Fruit fly (Drosophila melanogaster): ENCODE data around the gene Stt3A.

Stt3A gene

dm6 chrX:21053099-21053715, 530 bp downstream of the Stt3A start (continued):
- TF ChIP-seq lbe (GFP tag; optimal IDR thresholded peaks at IDR 0.05) (peak; percentile 50), odd (GFP tag; optimal IDR thresholded peaks at IDR 0.05) (peak; percentile 83), luna (GFP tag; optimal IDR thresholded peaks at IDR 0.05) (peak; percentile 48), Xbp1 (GFP tag; optimal IDR thresholded peaks at IDR 0.05) (peak; percentile 73), Sry-δ (GFP tag; optimal IDR thresholded peaks at IDR 0.05) (peak; percentile 96), CG8281 (tag; optimal IDR thresholded peaks at IDR 0.05) (peak; percentile 21), da (GFP tag; optimal IDR thresholded peaks at IDR 0.05) (no peak), dati (GFP tag; IDR thresholded peaks at IDR 0.05) (peak; percentile 63), cas (GFP tag; IDR thresholded peaks at IDR 0.05) (peak; percentile 34; the same call in 1 of the 2 replicates), pros (GFP tag; optimal IDR thresholded peaks at IDR 0.05) (no peak), otp (GFP tag; IDR thresholded peaks at IDR 0.05) (peak; percentile 88), nau (GFP tag; optimal IDR thresholded peaks at IDR 0.05) (peak; percentile 84), Atf6 (GFP tag; IDR thresholded peaks at IDR 0.05) (peak; percentile 61; the same call in 1 of the 2 replicates), CG32767 (GFP tag; IDR thresholded peaks at IDR 0.05) (peak; percentile 37; the same call in 1 of the 2 replicates), tna (GFP tag; IDR thresholded peaks at IDR 0.05; ENCODE audit: partially characterized antibody) (peak; percentile 66), lab (GFP tag; optimal IDR thresholded peaks at IDR 0.05) (peak; percentile 89), Med (GFP tag) (peak; percentile 97), eve (GFP tag; optimal IDR thresholded peaks at IDR 0.05) (no peak), Hand (GFP tag; optimal IDR thresholded peaks at IDR 0.05) (peak; percentile 66), Tbp (GFP tag; optimal IDR thresholded peaks at IDR 0.05) (no peak), cg (GFP tag; optimal IDR thresholded peaks at IDR 0.05) (no peak), CG10321 (GFP tag; IDR thresholded peaks at IDR 0.05) (0 out of 2 replicates have a peak, but pooled peaks have one; percentile 26), gce (GFP tag; IDR thresholded peaks at IDR 0.05) (peak; percentile 87), tap (tag; optimal IDR thresholded peaks at IDR 0.05) (peak; percentile 55), stwl (tag; optimal IDR thresholded peaks at IDR 0.05) (peak; percentile 39), peb (GFP tag; IDR thresholded peaks at IDR 0.05) (peak; percentile 18; the same call in 1 of the 2 replicates), CG17912 (GFP tag; optimal IDR thresholded peaks at IDR 0.05) (peak; percentile 84), scrt (GFP tag; optimal IDR thresholded peaks at IDR 0.05) (peak; percentile 81), Mes4 (GFP tag; optimal IDR thresholded peaks at IDR 0.05) (peak; percentile 81), Chrac-16 (GFP tag; optimal IDR thresholded peaks at IDR 0.05) (no peak), HLH4C (GFP tag; IDR thresholded peaks at IDR 0.05; ENCODE audit: partially characterized antibody) (peak; percentile 83), HHEX (GFP tag; optimal IDR thresholded peaks at IDR 0.05) (peak; percentile 90), CG17359 (tag; optimal IDR thresholded peaks at IDR 0.05) (peak; percentile 70), mirr (GFP tag; optimal IDR thresholded peaks at IDR 0.05) (peak; percentile 94), CG12769 (tag; optimal IDR thresholded peaks at IDR 0.05) (peak; percentile 79), CG16863 (GFP tag; optimal IDR thresholded peaks at IDR 0.05) (peak; percentile 68), Scr (GFP tag; IDR thresholded peaks at IDR 0.05; ENCODE audit: partially characterized antibody) (peak; percentile 81), CG17802 (tag; optimal IDR thresholded peaks at IDR 0.05) (peak; percentile 56), jigr1 (GFP tag; IDR thresholded peaks at IDR 0.05) (no peak), nom (GFP tag; optimal IDR thresholded peaks at IDR 0.05) (peak; percentile 91), tup (GFP tag; optimal IDR thresholded peaks at IDR 0.05) (no peak), vnd (GFP tag; IDR thresholded peaks at IDR 0.05; ENCODE audit: partially characterized antibody) (peak; percentile 80), CG11398 (GFP tag; optimal IDR thresholded peaks at IDR 0.05) (peak; percentile 64), jing (GFP tag; optimal IDR thresholded peaks at IDR 0.05) (no peak), Lpt (GFP tag; optimal IDR thresholded peaks at IDR 0.05) (no peak), Dfd (GFP tag; optimal IDR thresholded peaks at IDR 0.05) (no peak), zfh2 (GFP tag; optimal IDR thresholded peaks at IDR 0.05) (peak; percentile 81), CG5245 (GFP tag; optimal IDR thresholded peaks at IDR 0.05) (peak; percentile 55), Lhr (GFP tag; optimal IDR thresholded peaks at IDR 0.05) (peak; percentile 61)
